Worm (Caenorhabditis elegans) whole organism, L2 larva: Measurements from ENCODE around the gene srr-6.
A peak's percentile ranks its signal among the peaks of the same experiment; 100 is the strongest.

Source experiments
- F13H6.1 ChIP-seq: sonication (generic microtip); optimal IDR thresholded peaks from 2 replicates; lab custom pipeline; 2016; ENCODE audit warnings: missing genetic modification characterization, missing compliant biosample characterization
- Y55F3AM.14 ChIP-seq: fragments of 200-800 bp; sonication (Bioruptor generic); optimal IDR thresholded peaks from 2 replicates; lab custom pipeline; 2018; ENCODE audit warnings: mild to moderate bottlenecking, missing genetic modification characterization, missing compliant biosample characterization
- ZK546.5 ChIP-seq: sonication (generic microtip); optimal IDR thresholded peaks from 2 replicates; lab custom pipeline; 2017; ENCODE audit warnings: missing biosample characterization, missing genetic modification characterization
- aly-2 ChIP-seq: fragments of 150-350 bp; optimal IDR thresholded peaks from 2 replicates; lab custom pipeline; 2014; ENCODE audit warnings: missing biosample characterization, missing genetic modification characterization
- ama-1 ChIP-seq: fragments of 150-350 bp; optimal IDR thresholded peaks from 2 replicates; lab custom pipeline; 2018; ENCODE audit warnings: inconsistent platforms
- blmp-1 ChIP-seq: sonication (generic microtip); optimal IDR thresholded peaks from 2 replicates; lab custom pipeline; 2017; ENCODE audit warnings: missing genetic modification characterization, mild to moderate bottlenecking, missing compliant biosample characterization, antibody characterized with exemption, moderate library complexity; ENCODE audit not compliant: insufficient read depth
- ceh-16 ChIP-seq: fragments of 150-350 bp; optimal IDR thresholded peaks from 2 replicates; lab custom pipeline; 2014; ENCODE audit warnings: missing biosample characterization, missing genetic modification characterization
- ceh-82 ChIP-seq: fragments of 150-350 bp; optimal IDR thresholded peaks from 2 replicates; lab custom pipeline; 2014; ENCODE audit warnings: missing biosample characterization, missing genetic modification characterization
- dmd-4 ChIP-seq: sonication (generic microtip); optimal IDR thresholded peaks from 2 replicates; lab custom pipeline; 2017; ENCODE audit warnings: missing biosample characterization, missing genetic modification characterization
- egl-27 ChIP-seq: sonication (generic microtip); optimal IDR thresholded peaks from 3 replicates; lab custom pipeline; 2017; ENCODE audit warnings: missing biosample characterization, missing genetic modification reagents, missing genetic modification characterization
- elt-3 ChIP-seq: sonication (generic microtip); optimal IDR thresholded peaks from 2 replicates; lab custom pipeline; 2017; ENCODE audit warnings: missing biosample characterization, missing genetic modification characterization
- gmeb-1 ChIP-seq: fragments of 150-350 bp; optimal IDR thresholded peaks from 2 replicates; lab custom pipeline; 2014; ENCODE audit warnings: missing biosample characterization, missing genetic modification characterization
- lin-11 ChIP-seq: fragments of 150-350 bp; sonication (generic microtip); optimal IDR thresholded peaks from 2 replicates; lab custom pipeline; 2014; ENCODE audit warnings: missing biosample characterization, missing genetic modification characterization, inconsistent platforms, mixed read lengths
- lin-13 ChIP-seq: fragments of 150-350 bp; optimal IDR thresholded peaks from 2 replicates; lab custom pipeline; 2014; ENCODE audit warnings: missing biosample characterization, missing genetic modification reagents, missing genetic modification characterization
- lin-39 ChIP-seq: fragments of 150-350 bp; optimal IDR thresholded peaks from 2 replicates; lab custom pipeline; 2014; ENCODE audit warnings: missing biosample characterization, missing genetic modification reagents, missing genetic modification characterization
- lsy-2 ChIP-seq, 2 experiments: fragments of 150-350 bp in 1 of 2; sonication (generic microtip) in 1 of 2; optimal IDR thresholded peaks; 2 replicates each; lab custom pipeline; 2014 to 2017; ENCODE audit warnings: missing biosample characterization in 2 of 2, missing genetic modification characterization in 2 of 2
- mab-5 ChIP-seq: fragments of 150-350 bp; optimal IDR thresholded peaks from 2 replicates; lab custom pipeline; 2014; ENCODE audit warnings: missing biosample characterization, missing genetic modification characterization
- mdl-1 ChIP-seq, 2 experiments: fragments of 150-350 bp in 1 of 2; sonication (generic microtip) in 1 of 2; optimal IDR thresholded peaks; 2 replicates each; lab custom pipeline; 2017; ENCODE audit warnings: missing biosample characterization in 2 of 2, missing genetic modification characterization in 2 of 2
- nhr-10 ChIP-seq: sonication (generic microtip); optimal IDR thresholded peaks from 2 replicates; lab custom pipeline; 2017; ENCODE audit warnings: missing biosample characterization, missing genetic modification characterization
- nhr-11 ChIP-seq: fragments of 150-350 bp; optimal IDR thresholded peaks from 2 replicates; lab custom pipeline; 2014; ENCODE audit warnings: missing biosample characterization, missing genetic modification characterization
- nhr-129 ChIP-seq: fragments of 150-350 bp; optimal IDR thresholded peaks from 2 replicates; lab custom pipeline; 2014; ENCODE audit warnings: missing biosample characterization, missing genetic modification characterization
- nhr-21 ChIP-seq: fragments of 150-350 bp; optimal IDR thresholded peaks from 2 replicates; lab custom pipeline; 2014; ENCODE audit warnings: missing biosample characterization, missing genetic modification characterization
- nhr-237 ChIP-seq: fragments of 150-350 bp; optimal IDR thresholded peaks from 2 replicates; lab custom pipeline; 2014; ENCODE audit warnings: missing biosample characterization, missing genetic modification characterization
- nhr-25 ChIP-seq: fragments of 150-350 bp; sonication (generic microtip); optimal IDR thresholded peaks from 3 replicates; lab custom pipeline; 2014; ENCODE audit warnings: missing biosample characterization, missing genetic modification characterization
- nhr-6 ChIP-seq: fragments of 150-350 bp; optimal IDR thresholded peaks from 2 replicates; lab custom pipeline; 2014; ENCODE audit warnings: missing biosample characterization, missing genetic modification characterization
- peb-1 ChIP-seq: fragments of 150-350 bp; optimal IDR thresholded peaks from 2 replicates; lab custom pipeline; 2014; ENCODE audit warnings: missing biosample characterization, missing genetic modification characterization
- skn-1 ChIP-seq: sonication (generic microtip); optimal IDR thresholded peaks from 2 replicates; lab custom pipeline; 2017; ENCODE audit warnings: missing biosample characterization, missing genetic modification characterization
- sma-3 ChIP-seq: sonication (generic microtip); optimal IDR thresholded peaks from 2 replicates; lab custom pipeline; 2016; ENCODE audit warnings: missing genetic modification reagents, missing genetic modification characterization, missing compliant biosample characterization
- unc-39 ChIP-seq: fragments of 150-350 bp; optimal IDR thresholded peaks from 2 replicates; lab custom pipeline; 2014; ENCODE audit warnings: missing biosample characterization, missing genetic modification characterization
- unc-55 ChIP-seq: fragments of 150-350 bp; sonication (generic microtip); optimal IDR thresholded peaks from 3 replicates; lab custom pipeline; 2014; ENCODE audit warnings: missing biosample characterization, missing genetic modification reagents, missing genetic modification characterization
- unc-62 ChIP-seq: fragments of 150-350 bp; optimal IDR thresholded peaks from 2 replicates; lab custom pipeline; 2014; ENCODE audit warnings: missing biosample characterization, missing genetic modification reagents, missing genetic modification characterization
- ztf-11 ChIP-seq: sonication (generic microtip); optimal IDR thresholded peaks from 2 replicates; lab custom pipeline; 2017; ENCODE audit warnings: missing biosample characterization, missing genetic modification characterization
- ztf-4 ChIP-seq: fragments of 150-350 bp; optimal IDR thresholded peaks from 2 replicates; lab custom pipeline; 2014; ENCODE audit warnings: missing biosample characterization, missing genetic modification characterization

srr-6 gene

ce11 chrV:5033099-5033498, 20.5 kb downstream of the srr-6 start, which contains the start of gene K11D12.13:
TSS of gene K11D12.13 (plus strand) at chrV:5033399.
- TF ChIP-seq nhr-237 (tag; lab: Kevin White, UChicago) (no peak), nhr-11 (tag; lab: Kevin White, UChicago) (no peak), elt-3 (tag; lab: Kevin White, UChicago) (no peak), mdl-1 (tag; optimal IDR thresholded peaks at IDR 0.05; lab: Kevin White, UChicago) (no peak), aly-2 (tag; lab: Kevin White, UChicago) (no peak), peb-1 (tag; lab: Kevin White, UChicago) (no peak), sma-3 (GFP tag; lab: Kevin White, UChicago) (no peak), unc-55 (GFP tag; lab: Kevin White, UChicago) (no peak), lsy-2 (tag; optimal IDR thresholded peaks at IDR 0.05; lab: Kevin White, UChicago) (no peak), nhr-6 (no peak), nhr-10 (tag; lab: Kevin White, UChicago) (no peak), nhr-129 (tag; lab: Kevin White, UChicago) (no peak)

ce11 chrV:5035058-5035457, 22.5 kb downstream of the srr-6 start, which contains the start of gene K11D12.6:
TSS of gene K11D12.6 (minus strand) at chrV:5035158.
- TF ChIP-seq nhr-21 (no peak), unc-55 (GFP tag; lab: Kevin White, UChicago) (no peak)

- TF ChIP-seq ztf-4 (tag; lab: Kevin White, UChicago), result no peak
- no peak for TF ChIP-seq nhr-237 (tag; lab: Kevin White, UChicago)
- no peak for TF ChIP-seq aly-2 (tag; lab: Kevin White, UChicago)
- TF ChIP-seq blmp-1, result no peak
- no peak for TF ChIP-seq nhr-10 (tag; lab: Kevin White, UChicago)
- no peak for TF ChIP-seq lin-39 (tag; lab: Kevin White, UChicago)
- no peak for TF ChIP-seq dmd-4 (tag; lab: Kevin White, UChicago)
- TF ChIP-seq unc-62 (GFP tag; lab: Kevin White, UChicago), result no peak
- no peak for TF ChIP-seq lin-13 (GFP tag; lab: Kevin White, UChicago)
- no peak for TF ChIP-seq nhr-129 (tag; lab: Kevin White, UChicago)
- no peak for TF ChIP-seq mdl-1 (tag; optimal IDR thresholded peaks at IDR 0.05; lab: Kevin White, UChicago)
- no peak for TF ChIP-seq ama-1 (lab: Kevin White, UChicago)
- TF ChIP-seq F13H6.1, result no peak
- TF ChIP-seq lin-11 (tag; lab: Kevin White, UChicago), result no peak
Observed at ce11 chrV:5036364-5036763, 23.8 kb downstream of the srr-6 start, which contains the start of gene K11D12.7. TSS of gene K11D12.7 (minus strand) at chrV:5036464.

ce11 chrV:5038449-5038848, 25.8 kb downstream of the srr-6 start:
- TF ChIP-seq unc-55 (GFP tag; lab: Kevin White, UChicago) (no peak), nhr-25 (tag; lab: Kevin White, UChicago) (peak; percentile 27)

ce11 chrV:5039559-5039958, 27.0 kb downstream of the srr-6 start, which contains the start of gene K11D12.11:
TSS of gene K11D12.11 (minus strand) at chrV:5039600.
- TF ChIP-seq egl-27 (tag; lab: Kevin White, UChicago) (no peak), unc-39 (no peak), skn-1 (tag; lab: Kevin White, UChicago) (no peak), ztf-11 (tag; lab: Kevin White, UChicago) (no peak), mab-5 (tag; lab: Kevin White, UChicago) (no peak), ztf-4 (tag; lab: Kevin White, UChicago) (no peak), Y55F3AM.14 (GFP tag; lab: Kevin White, UChicago) (no peak), lin-13 (GFP tag; lab: Kevin White, UChicago) (no peak), ZK546.5 (tag; lab: Kevin White, UChicago) (no peak), gmeb-1 (no peak), nhr-10 (tag; lab: Kevin White, UChicago) (no peak), ceh-16 (tag; lab: Kevin White, UChicago) (no peak), sma-3 (GFP tag; lab: Kevin White, UChicago) (no peak), ceh-82 (no peak)
- TF ChIP-seq, all 48 proteins: peak for 0
